Worm (Caenorhabditis elegans): Measurements from ENCODE around the gene nhr-79.

DNA sequence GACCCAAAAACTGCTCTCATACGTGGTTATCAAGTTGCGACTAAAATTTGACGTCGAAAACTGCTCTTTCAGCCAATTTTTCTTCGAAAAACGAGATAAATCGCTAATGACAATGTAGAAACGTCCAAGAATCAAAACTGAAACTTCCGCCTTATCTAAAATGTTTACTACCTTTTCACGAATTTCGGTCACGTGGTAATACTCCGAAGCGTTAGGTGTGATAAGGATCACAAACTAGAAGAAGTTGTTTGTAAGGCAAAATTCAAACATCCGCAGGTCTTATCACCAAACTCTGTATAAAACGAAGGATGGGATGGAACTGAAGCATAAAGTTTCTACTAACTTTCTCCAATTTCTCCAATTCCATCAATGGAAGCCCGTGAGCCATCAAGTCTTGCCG, 18.7 kb upstream of the nhr-79 start, which contains the start of gene sqst-3:
- no peak for TF ChIP-seq F13C5.2 (tag; optimal IDR thresholded peaks at IDR 0.05)
- no peak for TF ChIP-seq ama-1 (optimal IDR thresholded peaks at IDR 0.05)
- TF ChIP-seq hmbx-1 (tag; optimal IDR thresholded peaks at IDR 0.05) = no peak
- no peak for TF ChIP-seq ets-7 (tag; optimal IDR thresholded peaks at IDR 0.05)
- TF ChIP-seq tbx-37 (GFP tag; conservative IDR thresholded peaks at IDR 0.05) = no peak
- no peak for TF ChIP-seq B0310.2 (tag; optimal IDR thresholded peaks at IDR 0.05)
- no peak for TF ChIP-seq ceh-13 (GFP tag; optimal IDR thresholded peaks at IDR 0.05)
- TF ChIP-seq hnd-1 (tag; optimal IDR thresholded peaks at IDR 0.05) = no peak
- no peak for TF ChIP-seq pes-1 (GFP tag; IDR thresholded peaks at IDR 0.05)

Data from whole organism, early embryonic.